Fruit fly (Drosophila melanogaster) whole organism, prepupa: Measurements from ENCODE around the gene sqh.

ENCODE experiments used
- CG10631 ChIP-seq: fragments of 200-800 bp; sonication (Bioruptor generic); optimal IDR thresholded peaks from 2 replicates; lab custom pipeline; 2016; ENCODE audit warnings: missing biosample characterization, missing genetic modification characterization
- CG11294 ChIP-seq: fragments of 200-800 bp; sonication (Bioruptor generic); IDR thresholded peaks from 2 replicates; pipeline ENCODE4 v1.3.6; 2022; ENCODE audit warnings: missing biosample characterization, missing genetic modification characterization
- CG11762 ChIP-seq: fragments of 200-800 bp; sonication (Bioruptor generic); optimal IDR thresholded peaks from 3 replicates; lab custom pipeline; 2016; ENCODE audit warnings: missing biosample characterization, missing genetic modification characterization; ENCODE audit not compliant: insufficient read depth
- CG11902 ChIP-seq: fragments of 200-800 bp; sonication (Bioruptor generic); optimal IDR thresholded peaks from 3 replicates; lab custom pipeline; 2016; ENCODE audit warnings: missing biosample characterization, missing genetic modification characterization
- CG1621 ChIP-seq: fragments of 200-800 bp; sonication (Bioruptor generic); optimal IDR thresholded peaks from 3 replicates; lab custom pipeline; 2018; ENCODE audit warnings: missing biosample characterization, mild to moderate bottlenecking, missing genetic modification characterization
- CG16779 ChIP-seq: fragments of 200-800 bp; sonication (Bioruptor generic); optimal IDR thresholded peaks from 3 replicates; lab custom pipeline; 2017; ENCODE audit warnings: missing biosample characterization, mild to moderate bottlenecking, missing genetic modification characterization
- CG31627 ChIP-seq: fragments of 200-800 bp; sonication (Bioruptor generic); optimal IDR thresholded peaks from 3 replicates; lab custom pipeline; 2016; ENCODE audit warnings: missing biosample characterization, missing genetic modification characterization
- CG34406 ChIP-seq: fragments of 200-800 bp; sonication (Bioruptor generic); optimal IDR thresholded peaks from 3 replicates; lab custom pipeline; 2016; ENCODE audit warnings: missing biosample characterization, missing genetic modification characterization
- CG3919 ChIP-seq: fragments of 200-800 bp; sonication (Bioruptor generic); optimal IDR thresholded peaks from 3 replicates; lab custom pipeline; 2016; ENCODE audit warnings: missing biosample characterization, missing genetic modification characterization
- CG4318 ChIP-seq: fragments of 200-800 bp; sonication (Bioruptor generic); optimal IDR thresholded peaks from 3 replicates; lab custom pipeline; 2017; ENCODE audit warnings: missing biosample characterization, mild to moderate bottlenecking, missing genetic modification characterization
- CG6163 ChIP-seq: fragments of 200-800 bp; sonication (Bioruptor generic); IDR thresholded peaks from 3 replicates; pipeline ENCODE4 v1.3.6; 2022; ENCODE audit warnings: missing biosample characterization, missing genetic modification characterization
- CG7368 ChIP-seq: fragments of 200-800 bp; sonication (Bioruptor generic); optimal IDR thresholded peaks from 3 replicates; lab custom pipeline; 2016; ENCODE audit warnings: missing biosample characterization, missing genetic modification characterization
- CG8119 ChIP-seq: fragments of 200-800 bp; sonication (Bioruptor generic); IDR thresholded peaks from 3 replicates; pipeline ENCODE4 v1.3.6; 2022; ENCODE audit warnings: missing biosample characterization, missing genetic modification characterization
- CG8319 ChIP-seq: fragments of 200-800 bp; sonication (Bioruptor generic); optimal IDR thresholded peaks from 3 replicates; lab custom pipeline; 2016; ENCODE audit warnings: missing biosample characterization, missing genetic modification characterization
- CG8632 ChIP-seq: fragments of 200-800 bp; sonication (Bioruptor generic); optimal IDR thresholded peaks from 3 replicates; lab custom pipeline; 2016; ENCODE audit warnings: missing biosample characterization, missing genetic modification characterization
- CG9139 ChIP-seq: fragments of 200-800 bp; sonication (Bioruptor generic); optimal IDR thresholded peaks from 3 replicates; lab custom pipeline; 2017; ENCODE audit warnings: missing biosample characterization, mild to moderate bottlenecking, missing genetic modification characterization
- Eip75B ChIP-seq: fragments of 200-800 bp; sonication (Bioruptor generic); optimal IDR thresholded peaks from 3 replicates; lab custom pipeline; 2016; ENCODE audit warnings: missing biosample characterization, missing genetic modification characterization
- Eip78C ChIP-seq: fragments of 200-800 bp; sonication (Bioruptor generic); peaks from one replicate; lab custom pipeline; 2016; ENCODE audit warnings: missing biosample characterization, missing genetic modification characterization
- Ets96B ChIP-seq: fragments of 200-800 bp; optimal IDR thresholded peaks from 2 replicates; lab custom pipeline; 2019; ENCODE audit warnings: missing biosample characterization, mild to moderate bottlenecking, missing genetic modification characterization, moderate library complexity
- Gug ChIP-seq: fragments of 200-800 bp; sonication (Bioruptor generic); IDR thresholded peaks from 2 replicates; pipeline ENCODE4 v1.3.6; 2022; ENCODE audit warnings: missing biosample characterization, missing genetic modification characterization
- Hr39 ChIP-seq: fragments of 200-800 bp; sonication (Bioruptor generic); optimal IDR thresholded peaks from 2 replicates; lab custom pipeline; 2016; ENCODE audit warnings: missing biosample characterization, missing genetic modification characterization
- Met ChIP-seq: fragments of 200-800 bp; sonication (Bioruptor generic); optimal IDR thresholded peaks from 3 replicates; lab custom pipeline; 2016; ENCODE audit warnings: missing biosample characterization, missing genetic modification characterization
- Smox ChIP-seq: fragments of 200-800 bp; sonication (Bioruptor generic); optimal IDR thresholded peaks from 3 replicates; lab custom pipeline; 2016; ENCODE audit warnings: missing biosample characterization, missing genetic modification characterization
- Sox102F ChIP-seq: fragments of 200-800 bp; sonication (Bioruptor generic); optimal IDR thresholded peaks from 2 replicates; lab custom pipeline; 2016; ENCODE audit warnings: missing biosample characterization, mild to moderate bottlenecking, missing genetic modification characterization
- Sox14 ChIP-seq: fragments of 200-800 bp; sonication (Bioruptor generic); optimal IDR thresholded peaks from 3 replicates; lab custom pipeline; 2016; ENCODE audit warnings: missing biosample characterization, missing genetic modification characterization
- achi ChIP-seq: fragments of 200-800 bp; sonication (Bioruptor generic); optimal IDR thresholded peaks from 3 replicates; lab custom pipeline; 2016; ENCODE audit warnings: missing biosample characterization, missing genetic modification characterization
- dac ChIP-seq: fragments of 200-800 bp; sonication (Bioruptor generic); optimal IDR thresholded peaks from 2 replicates; lab custom pipeline; 2017; ENCODE audit warnings: missing biosample characterization, mild to moderate bottlenecking, missing genetic modification characterization
- dsx ChIP-seq: fragments of 200-800 bp; optimal IDR thresholded peaks from 3 replicates; lab custom pipeline; 2019; ENCODE audit warnings: missing biosample characterization, mild to moderate bottlenecking, missing genetic modification characterization, moderate library complexity; ENCODE audit not compliant: poor library complexity, severe bottlenecking
- eg ChIP-seq: fragments of 200-800 bp; sonication (Bioruptor generic); IDR thresholded peaks from 3 replicates; pipeline ENCODE4 v1.3.6; 2022; ENCODE audit warnings: missing biosample characterization, missing genetic modification characterization
- esn ChIP-seq: fragments of 200-800 bp; sonication (Bioruptor generic); optimal IDR thresholded peaks from 2 replicates; lab custom pipeline; 2016; ENCODE audit warnings: missing biosample characterization, mild to moderate bottlenecking, missing genetic modification characterization, moderate library complexity
- fd59A ChIP-seq: fragments of 200-800 bp; sonication (Bioruptor generic); optimal IDR thresholded peaks from 2 replicates; lab custom pipeline; 2017; ENCODE audit warnings: missing biosample characterization, mild to moderate bottlenecking, missing genetic modification characterization, missing genetic modification reagents
- fd85E ChIP-seq: fragments of 200-800 bp; sonication (Bioruptor generic); optimal IDR thresholded peaks from 3 replicates; lab custom pipeline; 2016; ENCODE audit warnings: missing biosample characterization, missing genetic modification characterization
- fkh ChIP-seq: fragments of 200-800 bp; sonication (Bioruptor generic); optimal IDR thresholded peaks from 3 replicates; lab custom pipeline; 2017; ENCODE audit warnings: missing biosample characterization, mild to moderate bottlenecking, missing genetic modification characterization, moderate library complexity
- lz ChIP-seq: fragments of 200-800 bp; sonication (Bioruptor generic); optimal IDR thresholded peaks from 3 replicates; lab custom pipeline; 2016; ENCODE audit warnings: missing biosample characterization, missing genetic modification characterization
- svp ChIP-seq: fragments of 200-800 bp; sonication (Bioruptor generic); peaks from one replicate; lab custom pipeline; 2016; ENCODE audit warnings: missing biosample characterization, missing genetic modification characterization
- topi ChIP-seq: fragments of 200-800 bp; sonication (Bioruptor generic); optimal IDR thresholded peaks from 3 replicates; lab custom pipeline; 2016; ENCODE audit warnings: missing biosample characterization, missing genetic modification characterization
- vri ChIP-seq: fragments of 200-800 bp; sonication (Bioruptor generic); optimal IDR thresholded peaks from 3 replicates; lab custom pipeline; 2016; ENCODE audit warnings: missing biosample characterization, mild to moderate bottlenecking, missing genetic modification characterization

sqh gene

DNA sequence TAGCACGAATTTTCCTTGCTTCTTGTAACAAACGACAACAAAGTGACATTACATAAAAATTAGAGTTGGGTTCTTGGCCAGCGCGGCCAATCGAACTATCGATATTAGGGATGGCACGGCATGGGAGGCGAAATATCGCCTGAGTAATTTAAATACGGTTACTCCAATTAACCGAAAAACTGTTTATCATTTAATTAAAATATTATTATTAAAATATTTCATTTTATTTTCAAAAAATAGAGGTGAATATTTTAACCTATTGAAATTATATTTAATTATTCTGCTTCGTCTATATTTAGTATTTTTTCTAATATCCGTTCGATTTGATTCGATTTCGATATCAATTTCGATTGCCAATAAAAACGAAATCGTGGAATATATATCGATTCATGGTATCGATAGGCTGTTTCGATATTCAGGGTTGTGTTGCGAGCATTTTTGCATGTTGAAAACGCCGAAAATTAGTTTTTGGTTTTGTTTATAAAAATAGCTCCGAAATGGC is 30.5 kb upstream of the sqh start, which contains the start of the genes Rbcn-3A and Spx (continued):
- no peak for TF ChIP-seq CG4318
- no peak for TF ChIP-seq fd59A
- TF ChIP-seq CG11902 (GFP tag; lab: Kevin White, UChicago), result no peak
- peak; percentile 42 for TF ChIP-seq esn (GFP tag; lab: Kevin White, UChicago)
- TF ChIP-seq Ets96B, result no peak
- TF ChIP-seq CG34406, result peak; percentile 10
- no peak for TF ChIP-seq CG8119 (GFP tag; lab: Robert Waterston, UW)

DNA sequence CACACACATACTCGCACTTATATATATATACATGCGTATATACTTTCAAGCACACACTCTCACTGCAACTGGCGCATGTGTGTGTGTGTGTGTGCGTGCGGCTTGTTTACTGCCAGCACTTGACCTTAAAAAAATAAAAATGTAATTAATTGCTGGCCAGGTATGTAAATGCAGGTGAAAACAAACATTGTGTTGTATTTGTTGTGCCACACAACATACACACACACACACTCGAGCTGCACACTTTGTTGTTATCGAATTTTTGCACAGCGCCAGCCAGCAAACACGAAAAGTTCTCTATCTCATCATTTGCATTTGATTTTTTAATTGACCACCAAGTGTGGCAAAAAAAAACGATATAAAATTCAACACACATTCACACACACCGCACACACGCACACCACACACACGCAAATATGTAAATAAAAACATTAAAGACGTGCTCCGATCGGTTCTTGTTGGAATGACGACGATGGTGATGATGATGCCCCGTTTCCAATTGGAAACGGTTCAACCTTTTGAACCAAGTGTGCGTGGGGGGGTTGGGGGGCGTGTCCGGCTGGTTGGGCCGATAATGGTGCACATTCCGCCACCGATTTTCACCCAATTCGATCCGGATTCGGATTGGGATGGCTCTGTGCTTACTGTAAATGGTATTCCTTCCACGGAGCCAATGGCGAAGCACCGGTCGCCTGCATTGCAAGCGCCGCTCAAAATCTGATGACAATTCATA is 29.8 kb upstream of the sqh start:
- TF ChIP-seq svp (peak; percentile 58), topi (GFP tag; lab: Kevin White, UChicago) (no peak), dsx (GFP tag; lab: Kevin White, UChicago) (peak; percentile 49)

DNA sequence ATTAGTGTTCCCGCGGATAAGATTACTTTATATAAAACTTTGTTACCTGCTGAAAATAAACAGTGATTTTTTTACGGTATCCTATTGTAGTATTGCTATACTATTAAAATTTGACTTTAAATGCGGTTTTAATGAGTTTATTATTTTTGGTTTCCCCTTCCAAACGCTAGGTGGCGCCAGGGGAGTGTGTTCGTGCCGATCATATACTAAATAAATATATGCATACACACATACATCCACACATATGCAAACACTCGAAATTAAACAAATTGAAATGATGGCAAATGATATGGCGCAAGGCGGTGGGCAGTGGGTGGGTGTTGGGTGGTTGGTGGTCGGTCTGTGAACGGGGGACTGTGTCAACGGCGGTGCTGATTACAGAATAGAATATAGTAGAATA is 28.8 kb upstream of the sqh start:
- TF ChIP-seq Eip75B (GFP tag; lab: Kevin White, UChicago) (no peak), fkh (GFP tag; lab: Kevin White, UChicago) (peak; percentile 76)

DNA sequence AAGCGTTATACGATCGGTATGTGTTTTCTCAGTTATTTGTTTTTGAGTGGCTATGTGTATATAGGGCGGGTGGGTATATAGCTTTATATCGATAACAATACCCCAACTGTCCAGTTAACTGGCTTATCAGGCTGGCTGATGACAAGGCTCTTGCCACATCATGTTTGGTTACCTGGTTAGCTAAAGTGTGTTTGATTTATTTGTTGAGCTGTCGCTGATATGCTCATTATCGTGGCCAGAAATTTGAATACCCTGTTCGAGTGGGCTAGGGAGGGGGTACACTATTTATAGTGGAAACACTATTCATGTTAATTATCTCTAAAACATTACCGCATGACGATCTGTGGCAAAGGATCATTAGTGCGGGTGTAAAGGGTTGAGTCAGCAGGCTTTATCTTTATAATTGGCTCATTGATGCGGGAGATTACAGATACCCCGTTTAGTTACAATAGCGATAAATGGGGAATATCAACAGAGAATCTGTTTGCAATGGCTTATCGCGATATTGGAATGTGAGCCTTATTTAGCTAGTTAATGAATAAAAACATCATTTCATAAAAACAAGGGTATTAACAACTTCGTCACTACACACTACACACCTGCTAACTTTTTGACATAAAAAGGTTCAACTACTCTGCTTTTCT is 28.1 kb upstream of the sqh start:
- TF ChIP-seq CG9139 (GFP tag; lab: Kevin White, UChicago) (no peak), CG16779 (tag; lab: Kevin White, UChicago) (no peak), CG31627 (no peak), CG11294 (GFP tag; lab: Robert Waterston, UW) (no peak), CG1621 (no peak), CG10631 (GFP tag; lab: Kevin White, UChicago) (no peak), eg (GFP tag; lab: Robert Waterston, UW) (no peak), Gug (GFP tag; lab: Robert Waterston, UW) (no peak), CG8119 (GFP tag; lab: Robert Waterston, UW) (no peak)

DNA sequence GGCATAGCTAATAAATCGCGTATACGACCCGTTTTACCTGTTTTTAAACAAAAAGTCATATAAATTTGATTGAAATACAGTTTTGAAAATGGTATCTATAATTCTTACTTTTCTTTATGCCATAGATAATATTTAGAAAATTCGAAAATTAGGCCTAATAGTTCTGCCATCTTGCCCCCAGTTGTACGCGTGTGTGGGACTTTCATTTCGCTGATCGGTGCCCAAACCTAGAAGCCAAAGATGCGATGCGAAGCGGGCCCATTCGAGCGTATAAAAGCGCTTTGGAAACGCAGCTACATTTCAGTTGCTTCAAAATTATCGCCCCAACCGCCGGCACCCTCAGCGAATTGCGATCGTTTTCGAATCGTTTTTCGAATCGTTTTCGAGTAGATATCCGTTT is 12.1 kb upstream of the sqh start, which contains the start of gene CG14445:
Gene CG14445, plus strand, starts transcription at position 301 of the 400 bp plus-strand sequence.
- TF ChIP-seq dsx (GFP tag; lab: Kevin White, UChicago), result no peak
- TF ChIP-seq fkh (GFP tag; lab: Kevin White, UChicago), result no peak
- TF ChIP-seq Ets96B, result no peak
- TF ChIP-seq fd85E (GFP tag; lab: Kevin White, UChicago), result no peak
- no peak for TF ChIP-seq CG8119 (GFP tag; lab: Robert Waterston, UW)
- no peak for TF ChIP-seq Eip78C
- no peak for TF ChIP-seq lz (GFP tag; lab: Kevin White, UChicago)
- no peak for TF ChIP-seq CG6163 (GFP tag; lab: Robert Waterston, UW)
- no peak for TF ChIP-seq Sox102F
- no peak for TF ChIP-seq CG11294 (GFP tag; lab: Robert Waterston, UW)

DNA sequence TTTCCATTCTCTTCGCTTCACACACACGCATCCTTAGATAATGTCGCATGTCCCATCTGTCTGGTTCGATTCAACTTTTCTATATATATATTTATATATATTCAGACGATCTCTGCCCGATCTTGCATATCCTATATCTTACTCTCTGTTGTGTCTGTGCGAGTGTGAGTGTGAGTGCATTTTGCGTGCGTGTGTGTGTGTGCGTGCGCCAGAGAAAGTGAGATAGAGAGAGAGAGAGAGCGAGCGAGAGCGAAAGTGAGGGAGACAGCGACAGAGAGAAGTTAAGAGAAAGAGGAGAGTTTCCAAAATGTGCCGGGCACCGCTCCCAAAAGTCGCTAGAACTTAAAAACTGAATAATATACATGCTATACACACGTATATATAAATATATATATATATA is 6.8 kb upstream of the sqh start:
- TF ChIP-seq Met (GFP tag; lab: Kevin White, UChicago) (no peak), topi (GFP tag; lab: Kevin White, UChicago) (no peak), CG8319 (no peak), CG4318 (no peak), CG8632 (GFP tag; lab: Kevin White, UChicago) (no peak), CG7368 (GFP tag; lab: Kevin White, UChicago) (no peak), fd85E (GFP tag; lab: Kevin White, UChicago) (no peak), CG11294 (GFP tag; lab: Robert Waterston, UW) (no peak), Sox14 (GFP tag; lab: Kevin White, UChicago) (no peak), vri (GFP tag; lab: Kevin White, UChicago) (no peak), dac (GFP tag; lab: Kevin White, UChicago) (no peak), CG10631 (GFP tag; lab: Kevin White, UChicago) (no peak), Hr39 (GFP tag; lab: Kevin White, UChicago) (no peak), Smox (no peak), CG3919 (no peak), CG11762 (no peak), achi (GFP tag; lab: Kevin White, UChicago) (no peak)
